Worm (Caenorhabditis elegans): ENCODE data around the gene ceh-89.

DNA sequence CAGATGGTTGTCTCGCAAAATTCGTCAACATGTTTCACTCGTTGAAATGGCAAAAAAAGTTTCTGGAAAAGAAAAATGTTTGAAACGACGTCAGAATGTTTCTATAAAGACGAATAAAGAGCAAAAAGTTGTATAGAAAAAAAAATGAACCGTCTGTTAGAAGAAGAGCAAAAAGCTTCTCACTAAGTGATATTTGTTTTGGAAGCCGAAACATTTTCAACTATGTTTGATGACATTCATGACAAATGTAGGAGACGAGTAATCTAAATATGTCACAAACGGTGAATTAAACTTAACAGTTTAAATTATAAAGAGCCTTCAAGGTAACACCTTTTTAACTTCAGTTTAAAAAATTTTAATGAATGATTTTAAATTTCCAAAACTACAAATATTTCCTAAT, 1.7 kb upstream of the ceh-89 start, which contains the start of gene nkat-1:
- TF ChIP-seq nhr-77 (tag; optimal IDR thresholded peaks at IDR 0.05): no peak
- no peak for TF ChIP-seq lin-39 (tag; optimal IDR thresholded peaks at IDR 0.05)
- TF ChIP-seq nhr-90 (tag; optimal IDR thresholded peaks at IDR 0.05; ENCODE audit: poor library complexity): no peak
